Fruit fly (Drosophila melanogaster) whole organism, embryonic: ENCODE data around the gene CG17111.

Experiments used
- ATbp ChIP-seq: fragments of 200-800 bp; sonication (Bioruptor generic); optimal IDR thresholded peaks from 2 replicates; lab custom pipeline; 2017; ENCODE audit warnings: missing biosample characterization, mild to moderate bottlenecking, missing genetic modification characterization, missing genetic modification reagents
- Adf1 ChIP-seq: fragments of 200-800 bp; sonication (Bioruptor generic); IDR thresholded peaks from 2 replicates; pipeline ENCODE4 v1.3.6; 2022; ENCODE audit warnings: missing biosample characterization, missing genetic modification characterization
- Antp ChIP-seq: fragments of 200-800 bp; sonication (Bioruptor generic); optimal IDR thresholded peaks from 3 replicates; lab custom pipeline; 2016; ENCODE audit warnings: missing biosample characterization, missing genetic modification characterization
- CG10267 ChIP-seq: fragments of 200-800 bp; sonication (Bioruptor generic); optimal IDR thresholded peaks from 2 replicates; lab custom pipeline; 2018; ENCODE audit warnings: missing biosample characterization, mild to moderate bottlenecking, missing genetic modification characterization, moderate library complexity
- CG10959 ChIP-seq: fragments of 200-800 bp; sonication (Bioruptor generic); IDR thresholded peaks from 2 replicates; pipeline ENCODE4 v1.3.6; 2022; ENCODE audit warnings: missing biosample characterization, missing genetic modification characterization
- CG12104 ChIP-seq: fragments of 200-800 bp; sonication (Bioruptor generic); optimal IDR thresholded peaks from 3 replicates; lab custom pipeline; 2016; ENCODE audit warnings: missing biosample characterization, missing genetic modification characterization
- CG12744 ChIP-seq: fragments of 200-800 bp; sonication (Bioruptor generic); optimal IDR thresholded peaks from 2 replicates; lab custom pipeline; 2016; ENCODE audit warnings: missing biosample characterization, missing genetic modification characterization
- CG12942 ChIP-seq: fragments of 200-800 bp; sonication (Bioruptor generic); optimal IDR thresholded peaks from 3 replicates; lab custom pipeline; 2016; ENCODE audit warnings: missing biosample characterization, missing genetic modification characterization
- CG14860 ChIP-seq: fragments of 200-800 bp; sonication (Bioruptor generic); IDR thresholded peaks from 3 replicates; pipeline ENCODE4 v1.3.6; 2022; ENCODE audit warnings: missing biosample characterization, missing genetic modification characterization; ENCODE audit not compliant: partially characterized antibody
- CG15601 ChIP-seq: fragments of 200-800 bp; sonication (Bioruptor generic); optimal IDR thresholded peaks from 3 replicates; lab custom pipeline; 2019; ENCODE audit warnings: missing biosample characterization, mild to moderate bottlenecking, missing genetic modification characterization, moderate library complexity
- CG17328 ChIP-seq: fragments of 200-800 bp; sonication (Bioruptor generic); IDR thresholded peaks from 2 replicates; pipeline ENCODE4 v1.3.6; 2022; ENCODE audit warnings: missing biosample characterization, missing genetic modification characterization
- CG2120 ChIP-seq: fragments of 200-800 bp; sonication (Bioruptor generic); optimal IDR thresholded peaks from 3 replicates; lab custom pipeline; 2016; ENCODE audit warnings: missing biosample characterization, missing genetic modification characterization
- CG2875 ChIP-seq: fragments of 200-800 bp; sonication (Bioruptor generic); optimal IDR thresholded peaks from 2 replicates; lab custom pipeline; 2017; ENCODE audit warnings: missing biosample characterization, mild to moderate bottlenecking, missing genetic modification characterization, missing genetic modification reagents
- CG3065 ChIP-seq: fragments of 200-800 bp; sonication (Bioruptor generic); optimal IDR thresholded peaks from 2 replicates; lab custom pipeline; 2016; ENCODE audit warnings: missing biosample characterization, missing genetic modification characterization
- CG31441 ChIP-seq: fragments of 200-800 bp; sonication (Bioruptor generic); IDR thresholded peaks from 2 replicates; pipeline ENCODE4 v1.3.6; 2022; ENCODE audit warnings: missing biosample characterization, missing genetic modification characterization
- CG32772 ChIP-seq: fragments of 200-800 bp; sonication (Bioruptor generic); IDR thresholded peaks from 2 replicates; pipeline ENCODE4 v1.3.6; 2022; ENCODE audit warnings: missing biosample characterization, missing genetic modification characterization
- CG3407 ChIP-seq: fragments of 200-800 bp; sonication (Bioruptor generic); optimal IDR thresholded peaks from 2 replicates; lab custom pipeline; 2018; ENCODE audit warnings: missing biosample characterization, mild to moderate bottlenecking, missing genetic modification characterization
- CG42726 ChIP-seq: fragments of 200-800 bp; sonication (Bioruptor generic); IDR thresholded peaks from 2 replicates; pipeline ENCODE4 v1.3.6; 2022; ENCODE audit warnings: missing biosample characterization, missing genetic modification characterization; ENCODE audit not compliant: partially characterized antibody
- CG7357 ChIP-seq: fragments of 200-800 bp; sonication (Bioruptor generic); IDR thresholded peaks from 3 replicates; pipeline ENCODE4 v1.3.6; 2022; ENCODE audit warnings: missing biosample characterization, missing genetic modification characterization
- CG7786 ChIP-seq: fragments of 200-800 bp; sonication (Bioruptor generic); optimal IDR thresholded peaks from 2 replicates; lab custom pipeline; 2016; ENCODE audit warnings: missing biosample characterization, missing genetic modification characterization
- CG7963 ChIP-seq: fragments of 200-800 bp; sonication (Bioruptor generic); IDR thresholded peaks from 3 replicates; pipeline ENCODE4 v1.3.6; 2022; ENCODE audit warnings: missing biosample characterization, missing genetic modification characterization; ENCODE audit not compliant: partially characterized antibody
- CG8388 ChIP-seq: fragments of 200-800 bp; sonication (Bioruptor generic); optimal IDR thresholded peaks from 2 replicates; lab custom pipeline; 2019; ENCODE audit warnings: missing biosample characterization, mild to moderate bottlenecking, missing genetic modification characterization, moderate library complexity
- CkIIα-i1 ChIP-seq: fragments of 200-800 bp; sonication (Bioruptor generic); IDR thresholded peaks from 2 replicates; pipeline ENCODE4 v1.3.6; 2022; ENCODE audit warnings: missing biosample characterization, missing genetic modification characterization
- Dref ChIP-seq: fragments of 200-800 bp; sonication (Bioruptor generic); IDR thresholded peaks from 2 replicates; pipeline ENCODE4 v1.3.6; 2022; ENCODE audit warnings: missing biosample characterization, missing genetic modification characterization
- ERR ChIP-seq: fragments of 200-800 bp; sonication (Bioruptor generic); optimal IDR thresholded peaks from 2 replicates; lab custom pipeline; 2016; ENCODE audit warnings: missing biosample characterization, missing genetic modification characterization
- Kr ChIP-seq: fragments of 200-800 bp; sonication (Bioruptor generic); optimal IDR thresholded peaks from 2 replicates; lab custom pipeline; 2017; ENCODE audit warnings: missing biosample characterization, mild to moderate bottlenecking, missing genetic modification characterization
- Lhr ChIP-seq: fragments of 200-800 bp; sonication (Bioruptor generic); optimal IDR thresholded peaks from 3 replicates; lab custom pipeline; 2017; ENCODE audit warnings: mild to moderate bottlenecking, missing biosample characterization, missing genetic modification reagents, missing genetic modification characterization
- Nf-YC ChIP-seq: fragments of 200-800 bp; optimal IDR thresholded peaks from 3 replicates; lab custom pipeline; 2019; ENCODE audit warnings: missing biosample characterization, mild to moderate bottlenecking, missing genetic modification characterization, moderate library complexity
- Spps ChIP-seq: fragments of 200-800 bp; sonication (Bioruptor generic); optimal IDR thresholded peaks from 2 replicates; lab custom pipeline; 2018; ENCODE audit warnings: missing biosample characterization, mild to moderate bottlenecking, missing genetic modification characterization
- TFAM ChIP-seq: fragments of 200-800 bp; sonication (Bioruptor generic); optimal IDR thresholded peaks from 2 replicates; lab custom pipeline; 2017; ENCODE audit warnings: missing biosample characterization, missing genetic modification characterization, inconsistent platforms
- bcd ChIP-seq: fragments of 200-800 bp; sonication (Bioruptor generic); optimal IDR thresholded peaks from 2 replicates; lab custom pipeline; 2017; ENCODE audit warnings: missing biosample characterization, mild to moderate bottlenecking, missing genetic modification characterization
- bowl ChIP-seq: fragments of 200-800 bp; sonication (Bioruptor generic); IDR thresholded peaks from 2 replicates; pipeline ENCODE4 v1.3.6; 2022; ENCODE audit warnings: missing biosample characterization, missing genetic modification characterization
- chn ChIP-seq: fragments of 200-800 bp; sonication (Bioruptor generic); optimal IDR thresholded peaks from 2 replicates; lab custom pipeline; 2016; ENCODE audit warnings: missing biosample characterization, missing genetic modification characterization
- crc ChIP-seq: fragments of 200-800 bp; sonication (Bioruptor generic); optimal IDR thresholded peaks from 2 replicates; lab custom pipeline; 2016; ENCODE audit warnings: missing biosample characterization, missing genetic modification characterization
- crol ChIP-seq: fragments of 200-800 bp; sonication (Bioruptor generic); IDR thresholded peaks from 2 replicates; pipeline ENCODE4 v1.3.6; 2022; ENCODE audit warnings: missing biosample characterization, missing genetic modification characterization
- dan ChIP-seq: fragments of 200-800 bp; sonication (Bioruptor generic); IDR thresholded peaks from 2 replicates; pipeline ENCODE4 v1.3.6; 2022; ENCODE audit warnings: missing biosample characterization, missing genetic modification characterization
- disco-r ChIP-seq: fragments of 200-800 bp; sonication (Bioruptor generic); optimal IDR thresholded peaks from 2 replicates; lab custom pipeline; 2016; ENCODE audit warnings: missing biosample characterization, missing genetic modification characterization
- en ChIP-seq: fragments of 200-800 bp; sonication (Bioruptor generic); optimal IDR thresholded peaks from 2 replicates; lab custom pipeline; 2016; ENCODE audit warnings: missing biosample characterization, missing genetic modification characterization
- gcm ChIP-seq: fragments of 200-800 bp; sonication (Bioruptor generic); optimal IDR thresholded peaks from 2 replicates; lab custom pipeline; 2019; ENCODE audit warnings: missing biosample characterization, mild to moderate bottlenecking, missing genetic modification characterization, moderate library complexity
- gsb ChIP-seq: fragments of 200-800 bp; sonication (Bioruptor generic); IDR thresholded peaks from 2 replicates; pipeline ENCODE4 v1.3.6; 2022; ENCODE audit warnings: missing biosample characterization, missing genetic modification characterization
- kah ChIP-seq: fragments of 200-800 bp; sonication (Bioruptor generic); optimal IDR thresholded peaks from 2 replicates; lab custom pipeline; 2018; ENCODE audit warnings: missing biosample characterization, mild to moderate bottlenecking, missing genetic modification characterization
- kni ChIP-seq: fragments of 200-800 bp; sonication (Bioruptor generic); optimal IDR thresholded peaks from 3 replicates; lab custom pipeline; 2017; ENCODE audit warnings: mild to moderate bottlenecking, missing biosample characterization, missing genetic modification reagents, missing genetic modification characterization
- oc ChIP-seq: fragments of 200-800 bp; sonication (Bioruptor generic); optimal IDR thresholded peaks from 2 replicates; lab custom pipeline; 2018; ENCODE audit warnings: missing biosample characterization, mild to moderate bottlenecking, missing genetic modification characterization, moderate library complexity
- pho ChIP-seq: fragments of 200-800 bp; sonication (Bioruptor generic); optimal IDR thresholded peaks from 2 replicates; lab custom pipeline; 2016; ENCODE audit warnings: missing biosample characterization, missing genetic modification characterization
- seq ChIP-seq: fragments of 200-800 bp; sonication (Bioruptor generic); IDR thresholded peaks from 2 replicates; pipeline ENCODE4 v1.3.6; 2022; ENCODE audit warnings: missing biosample characterization, missing genetic modification characterization
- slou ChIP-seq: fragments of 200-800 bp; sonication (Bioruptor generic); optimal IDR thresholded peaks from 3 replicates; lab custom pipeline; 2016; ENCODE audit warnings: missing biosample characterization, missing genetic modification characterization
- slp2 ChIP-seq: fragments of 200-800 bp; sonication (Bioruptor generic); optimal IDR thresholded peaks from 2 replicates; lab custom pipeline; 2016; ENCODE audit warnings: missing biosample characterization, missing genetic modification characterization
- sna ChIP-seq: fragments of 200-800 bp; sonication (Bioruptor generic); IDR thresholded peaks from 2 replicates; pipeline ENCODE4 v1.3.6; 2022; ENCODE audit warnings: missing biosample characterization, missing genetic modification characterization; ENCODE audit not compliant: partially characterized antibody
- ssp ChIP-seq: fragments of 200-800 bp; sonication (Bioruptor generic); IDR thresholded peaks from 2 replicates; pipeline ENCODE4 v1.3.6; 2022; ENCODE audit warnings: missing biosample characterization, missing genetic modification characterization
- stc ChIP-seq: fragments of 200-800 bp; sonication (Bioruptor generic); IDR thresholded peaks from 2 replicates; pipeline ENCODE4 v1.3.6; 2022; ENCODE audit warnings: missing biosample characterization, missing genetic modification characterization
- stwl ChIP-seq: fragments of 200-800 bp; sonication (Bioruptor generic); optimal IDR thresholded peaks from 3 replicates; lab custom pipeline; 2018; ENCODE audit warnings: missing biosample characterization, mild to moderate bottlenecking, missing genetic modification characterization, moderate library complexity

CG17111 gene

DNA sequence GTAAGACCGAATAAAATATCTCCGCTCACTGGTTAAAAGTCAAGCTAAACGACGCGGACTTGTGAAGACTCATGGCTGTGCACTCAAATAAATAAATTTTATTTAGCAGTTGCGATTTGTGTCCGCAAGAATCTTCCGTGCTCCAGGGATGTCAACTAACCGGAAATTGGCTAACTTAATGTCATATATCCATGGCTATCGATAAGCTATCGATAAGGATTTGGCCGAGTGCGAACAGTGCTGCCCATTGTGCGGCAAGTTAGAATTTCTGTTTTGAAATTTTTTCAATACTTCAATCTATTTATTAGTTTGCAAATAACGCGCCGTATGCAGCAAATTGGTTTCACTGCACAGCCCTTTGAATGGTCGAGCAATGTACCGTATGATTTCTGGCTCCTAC, 13.1 kb downstream of the CG17111 start, which contains the start of gene p53 (continued):
- TF ChIP-seq CG42726, result peak; percentile 79; the same call in 1 of the 2 replicates
- peak; percentile 63 for TF ChIP-seq Lhr (GFP tag; lab: Kevin White, UChicago)
- TF ChIP-seq CG12942, result peak; percentile 43
- no peak for TF ChIP-seq CG7357
- TF ChIP-seq CG12744 (GFP tag; lab: Kevin White, UChicago), result peak; percentile 78
- TF ChIP-seq crc (GFP tag; lab: Kevin White, UChicago), result peak; percentile 51
- TF ChIP-seq kni (GFP tag; lab: Kevin White, UChicago), result peak; percentile 26
- TF ChIP-seq bcd (GFP tag; lab: Kevin White, UChicago), result peak; percentile 89
- peak; percentile 37 for TF ChIP-seq en
- TF ChIP-seq bowl, result no peak
- peak; percentile 17 for TF ChIP-seq gcm (GFP tag; lab: Kevin White, UChicago)
- peak; percentile 61; the same call in 1 of the 2 replicates for TF ChIP-seq sna (GFP tag; lab: Robert Waterston, UW)
- TF ChIP-seq CG14860 (GFP tag; lab: Robert Waterston, UW), result peak; percentile 63
- peak; percentile 72 for TF ChIP-seq CG2875 (GFP tag; lab: Kevin White, UChicago)
- peak; percentile 64 for TF ChIP-seq slp2 (GFP tag; lab: Kevin White, UChicago)
- TF ChIP-seq CkIIα-i1 (GFP tag; lab: Robert Waterston, UW), result no peak
- TF ChIP-seq CG10267 (tag; lab: Kevin White, UChicago), result peak; percentile 64
- peak; percentile 90 for TF ChIP-seq stwl
- TF ChIP-seq dan (GFP tag; lab: Robert Waterston, UW), result no peak
- TF ChIP-seq CG7963 (GFP tag; lab: Robert Waterston, UW), result peak; percentile 44; the same call in 1 of the 3 replicates
- TF ChIP-seq CG17328 (GFP tag; lab: Robert Waterston, UW), result peak; percentile 62
- peak; percentile 67 for TF ChIP-seq CG15601
- no peak for TF ChIP-seq CG10959 (GFP tag; lab: Robert Waterston, UW)
- TF ChIP-seq gsb (GFP tag; lab: Robert Waterston, UW), result peak; percentile 65
- TF ChIP-seq Dref, result peak; percentile 88
- TF ChIP-seq Adf1 (GFP tag; lab: Robert Waterston, UW), result no peak
- TF ChIP-seq oc (tag; lab: Kevin White, UChicago), result no peak
- no peak for TF ChIP-seq seq
- peak; percentile 18 for TF ChIP-seq Nf-YC (tag; lab: Kevin White, UChicago)
- TF ChIP-seq CG31441 (GFP tag; lab: Robert Waterston, UW), result peak; percentile 75
- peak; percentile 43 for TF ChIP-seq CG2120 (GFP tag; lab: Kevin White, UChicago)
- TF ChIP-seq CG8388 (GFP tag; lab: Kevin White, UChicago), result peak; percentile 55
- TF ChIP-seq TFAM, result no peak
- peak; percentile 13 for TF ChIP-seq Antp (GFP tag; lab: Kevin White, UChicago)
- TF ChIP-seq stc (GFP tag; lab: Robert Waterston, UW), result peak; percentile 76
- TF ChIP-seq ssp, result peak; percentile 37; the same call in 1 of the 2 replicates
- peak; percentile 65 for TF ChIP-seq chn
- peak; percentile 49 for TF ChIP-seq slou (GFP tag; lab: Kevin White, UChicago)
- TF ChIP-seq crol (GFP tag; lab: Robert Waterston, UW), result no peak
- peak; percentile 67 for TF ChIP-seq CG12104
- TF ChIP-seq pho (GFP tag; lab: Kevin White, UChicago), result peak; percentile 59
- TF ChIP-seq ERR (GFP tag; lab: Kevin White, UChicago), result peak; percentile 32
- no peak for TF ChIP-seq CG3065
- peak; percentile 40 for TF ChIP-seq kah
- peak; percentile 55 for TF ChIP-seq CG3407
- peak; percentile 80 for TF ChIP-seq disco-r (GFP tag; lab: Kevin White, UChicago)
- peak; percentile 74 for TF ChIP-seq ATbp
- TF ChIP-seq Spps (tag; lab: Kevin White, UChicago), result no peak
- TF ChIP-seq Kr (GFP tag; lab: Kevin White, UChicago), result no peak
- TF ChIP-seq CG32772 (GFP tag; lab: Robert Waterston, UW), result peak; percentile 63; the same call in 1 of the 2 replicates
- peak; percentile 28 for TF ChIP-seq CG7786 (GFP tag; lab: Kevin White, UChicago)
